Worm (Caenorhabditis elegans): ENCODE measurements around the gene F22F1.3.

F22F1.3 gene

DNA sequence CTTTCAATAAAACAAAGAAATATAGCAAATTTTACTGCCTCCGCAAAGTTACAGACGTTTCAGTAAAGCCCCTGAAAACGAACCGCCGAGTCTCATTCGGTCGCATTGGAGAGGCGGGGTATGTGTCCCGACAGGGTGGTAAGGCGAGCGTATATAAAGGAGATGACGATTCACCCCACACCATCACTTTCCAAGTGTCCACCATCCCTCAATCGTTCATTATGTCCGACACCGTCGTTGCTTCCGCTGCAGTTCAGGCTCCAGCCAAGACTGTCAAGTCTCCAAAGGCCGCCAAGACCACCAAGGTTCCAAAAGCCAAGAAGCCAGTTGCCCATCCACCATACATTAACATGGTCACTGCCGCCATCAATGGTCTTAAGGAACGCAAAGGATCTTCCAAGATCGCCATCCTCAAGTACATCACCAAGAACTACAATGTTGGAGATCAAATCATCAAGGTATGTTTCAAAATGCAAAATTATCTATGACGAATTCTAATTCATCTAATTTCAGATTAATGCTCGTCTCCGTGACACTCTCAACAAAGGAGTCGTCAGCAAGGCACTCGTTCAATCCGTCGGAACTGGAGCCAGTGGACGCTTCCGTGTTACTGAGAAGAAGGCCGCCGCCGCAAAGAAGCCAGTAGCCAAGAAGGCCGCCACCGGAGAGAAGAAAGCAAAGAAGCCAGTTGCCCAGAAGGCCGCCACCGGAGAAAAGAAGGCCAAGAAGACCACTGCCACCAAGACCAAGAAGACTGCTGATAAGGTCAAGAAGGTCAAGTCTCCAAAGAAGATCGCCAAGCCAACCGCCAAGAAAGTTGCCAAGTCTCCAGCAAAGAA is 3.7 kb downstream of the F22F1.3 start, which contains the start of gene hil-3:
TSS of gene hil-3 (plus strand) at position 195 of the 839 bp plus-strand sequence.
- TF ChIP-seq sea-2 (GFP tag; optimal IDR thresholded peaks at IDR 0.05) (peak; percentile 20), nhr-28 (tag; optimal IDR thresholded peaks at IDR 0.05) (no peak), jun-1 (tag; optimal IDR thresholded peaks at IDR 0.05) (no peak), lin-39 (tag; optimal IDR thresholded peaks at IDR 0.05) (peak; percentile 56), nhr-11 (tag; optimal IDR thresholded peaks at IDR 0.05) (no peak), pha-4 (tag; optimal IDR thresholded peaks at IDR 0.05) (peak; percentile 12), ama-1 (optimal IDR thresholded peaks at IDR 0.05) (peak; percentile 14), egl-27 (tag; optimal IDR thresholded peaks at IDR 0.05) (no peak), nhr-76 (tag; optimal IDR thresholded peaks at IDR 0.05) (no peak), ceh-28 (tag; optimal IDR thresholded peaks at IDR 0.05) (no peak), daf-12 (tag; optimal IDR thresholded peaks at IDR 0.05) (no peak), snpc-4 (tag; optimal IDR thresholded peaks at IDR 0.05) (no peak), nhr-43 (tag; optimal IDR thresholded peaks at IDR 0.05; ENCODE audit: poor library complexity, severe bottlenecking) (no peak), ztf-11 (tag; optimal IDR thresholded peaks at IDR 0.05) (no peak), nfya-1 (tag; optimal IDR thresholded peaks at IDR 0.05; ENCODE audit: insufficient read depth) (peak; percentile 34), pqm-1 (tag; optimal IDR thresholded peaks at IDR 0.05) (no peak)

DNA sequence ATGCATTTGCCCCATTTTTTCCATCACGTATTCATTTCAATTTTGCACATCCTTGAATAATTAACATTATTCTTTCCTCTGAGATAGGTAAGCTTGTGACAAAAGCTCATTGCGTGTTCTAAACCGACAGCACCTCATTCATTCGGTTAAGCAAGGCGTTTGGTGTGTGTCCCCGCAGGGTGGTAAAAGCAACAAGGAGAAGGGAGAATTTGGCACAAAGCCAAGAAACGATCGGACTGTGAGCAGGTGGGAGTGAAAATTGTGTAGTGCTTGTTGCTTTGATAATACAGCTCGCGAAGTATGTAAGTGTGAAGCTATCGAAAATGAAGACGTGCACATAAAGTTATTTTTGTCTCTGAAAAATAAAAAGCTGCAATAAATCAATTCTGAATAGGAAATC is 5.7 kb downstream of the F22F1.3 start:
- TF ChIP-seq mdl-1 (tag; optimal IDR thresholded peaks at IDR 0.05) (no peak), pha-4 (tag; optimal IDR thresholded peaks at IDR 0.05) (peak; percentile 29), lin-39 (tag; optimal IDR thresholded peaks at IDR 0.05) (no peak), aly-2 (tag; optimal IDR thresholded peaks at IDR 0.05) (no peak), nfya-1 (tag; optimal IDR thresholded peaks at IDR 0.05; ENCODE audit: insufficient read depth) (peak; percentile 14)

DNA sequence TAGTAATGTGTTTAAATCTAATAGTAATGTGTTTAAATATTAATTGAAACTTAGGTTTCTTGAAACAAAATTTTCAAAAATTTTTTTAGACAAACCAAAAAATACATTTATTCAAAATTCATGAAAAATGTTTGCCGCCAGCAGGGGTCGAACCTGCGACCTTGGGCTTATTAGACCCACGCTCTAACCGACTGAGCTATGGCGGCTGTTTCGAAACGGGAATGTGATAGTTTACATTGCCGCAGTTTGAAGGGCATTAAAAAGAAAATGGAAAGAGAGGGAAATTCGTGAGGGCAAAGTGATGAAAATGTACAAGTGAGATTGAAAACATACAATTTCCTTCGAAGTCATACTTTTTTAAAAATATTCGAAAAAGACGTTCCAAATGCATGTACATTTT is 6.4 kb downstream of the F22F1.3 start:
- TF ChIP-seq elt-2 (tag; optimal IDR thresholded peaks at IDR 0.05), result peak; percentile 19
- no peak for TF ChIP-seq snpc-4 (tag; optimal IDR thresholded peaks at IDR 0.05)
- no peak for TF ChIP-seq elt-3 (tag; optimal IDR thresholded peaks at IDR 0.05)
- TF ChIP-seq nhr-237 (tag; optimal IDR thresholded peaks at IDR 0.05), result no peak
- TF ChIP-seq ceh-28 (tag; optimal IDR thresholded peaks at IDR 0.05), result no peak
- TF ChIP-seq nfya-1 (tag; optimal IDR thresholded peaks at IDR 0.05; ENCODE audit: insufficient read depth), result peak; percentile 38
- TF ChIP-seq R02D3.7 (tag; optimal IDR thresholded peaks at IDR 0.05), result no peak
- TF ChIP-seq nhr-11 (tag; optimal IDR thresholded peaks at IDR 0.05), result no peak
- TF ChIP-seq hmg-11 (tag; optimal IDR thresholded peaks at IDR 0.05), result peak; percentile 55
- peak; percentile 40 for TF ChIP-seq nhr-43 (tag; optimal IDR thresholded peaks at IDR 0.05; ENCODE audit: poor library complexity, severe bottlenecking)
- TF ChIP-seq nhr-25 (tag; optimal IDR thresholded peaks at IDR 0.05), result peak; percentile 61
- TF ChIP-seq pqm-1 (tag; optimal IDR thresholded peaks at IDR 0.05), result peak; percentile 20
- no peak for TF ChIP-seq lin-39 (tag; optimal IDR thresholded peaks at IDR 0.05)
- no peak for TF ChIP-seq aly-2 (tag; optimal IDR thresholded peaks at IDR 0.05)
- TF ChIP-seq egl-27 (tag; optimal IDR thresholded peaks at IDR 0.05), result peak; percentile 21
- peak; percentile 32 for TF ChIP-seq pha-4 (tag; optimal IDR thresholded peaks at IDR 0.05)
- TF ChIP-seq zag-1 (tag; optimal IDR thresholded peaks at IDR 0.05), result no peak
- no peak for TF ChIP-seq egl-5 (tag; optimal IDR thresholded peaks at IDR 0.05)

DNA sequence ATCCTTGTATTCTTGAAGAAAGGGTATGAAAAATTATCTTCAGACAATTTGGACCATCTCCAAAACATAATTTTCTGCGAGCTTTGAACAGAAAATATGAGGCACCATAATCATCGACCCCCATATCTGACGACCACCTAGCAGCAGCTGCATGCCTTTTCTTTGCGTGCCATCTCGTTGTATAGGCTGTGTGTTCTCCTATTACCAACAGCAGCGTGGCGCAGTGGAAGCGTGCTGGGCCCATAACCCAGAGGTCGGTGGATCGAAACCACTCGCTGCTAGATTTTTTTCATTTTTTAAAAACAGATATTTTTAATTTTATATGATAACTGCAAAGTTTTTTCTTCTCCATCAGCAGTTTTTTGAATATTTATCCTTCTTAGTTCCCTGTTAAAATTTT is 6.9 kb downstream of the F22F1.3 start:
- TF ChIP-seq nhr-43 (tag; optimal IDR thresholded peaks at IDR 0.05; ENCODE audit: poor library complexity, severe bottlenecking), result peak; percentile 51
- no peak for TF ChIP-seq lin-15B (tag; optimal IDR thresholded peaks at IDR 0.05)
- no peak for TF ChIP-seq fos-1 (tag; optimal IDR thresholded peaks at IDR 0.05)

ce11 chrX:8155447-8155877 is 7.4 kb downstream of the F22F1.3 start:
- peak; percentile 20 for TF ChIP-seq nhr-23 (tag; optimal IDR thresholded peaks at IDR 0.05)
- TF ChIP-seq elt-2 (tag; optimal IDR thresholded peaks at IDR 0.05), result peak; percentile 12
- peak; percentile 32 for TF ChIP-seq nfya-1 (tag; optimal IDR thresholded peaks at IDR 0.05; ENCODE audit: insufficient read depth)
- TF ChIP-seq lin-15B (tag; optimal IDR thresholded peaks at IDR 0.05), result peak; percentile 1
- peak; percentile 49 for TF ChIP-seq pha-4 (tag; optimal IDR thresholded peaks at IDR 0.05)
- TF ChIP-seq lin-39 (tag; optimal IDR thresholded peaks at IDR 0.05), result peak; percentile 11
